Fruit fly (Drosophila melanogaster): ENCODE data around the gene Cluap1.

Cluap1 gene

DNA sequence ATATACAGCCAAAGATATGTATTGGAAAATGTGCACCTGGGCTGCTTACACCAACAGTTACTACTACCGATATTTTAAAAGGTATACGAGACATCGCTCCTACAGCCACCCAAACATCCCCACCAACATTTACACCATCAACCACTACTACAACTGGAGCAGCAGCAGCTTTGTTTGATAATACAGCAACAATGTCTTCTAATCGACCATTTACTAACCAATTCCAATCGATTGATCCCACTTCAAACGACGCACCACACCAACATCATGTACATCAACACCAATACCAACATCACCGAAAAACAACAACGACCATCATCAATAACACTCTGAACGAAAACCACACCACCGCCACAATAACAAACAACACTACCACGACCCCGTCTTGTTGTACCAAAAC is 41.9 kb downstream of the Cluap1 start:
- TF ChIP-seq tj (GFP tag; optimal IDR thresholded peaks at IDR 0.05): no peak
- no peak for TF ChIP-seq Mnt (GFP tag; optimal IDR thresholded peaks at IDR 0.05)
- TF ChIP-seq CG1620 (GFP tag; optimal IDR thresholded peaks at IDR 0.05): no peak
- no peak for TF ChIP-seq CG12768 (GFP tag; optimal IDR thresholded peaks at IDR 0.05)
- TF ChIP-seq CG11617 (GFP tag; optimal IDR thresholded peaks at IDR 0.05): no peak
- no peak for TF ChIP-seq ovo (GFP tag; optimal IDR thresholded peaks at IDR 0.05)
- TF ChIP-seq CG7101 (tag; optimal IDR thresholded peaks at IDR 0.05): no peak
- no peak for TF ChIP-seq Hr96 (GFP tag; optimal IDR thresholded peaks at IDR 0.05)
- TF ChIP-seq cnc (optimal IDR thresholded peaks at IDR 0.05): no peak
- no peak for TF ChIP-seq CG33017 (tag; optimal IDR thresholded peaks at IDR 0.05)
- no peak for TF ChIP-seq pad (GFP tag; optimal IDR thresholded peaks at IDR 0.05)
- TF ChIP-seq bab1 (GFP tag; optimal IDR thresholded peaks at IDR 0.05): no peak

DNA sequence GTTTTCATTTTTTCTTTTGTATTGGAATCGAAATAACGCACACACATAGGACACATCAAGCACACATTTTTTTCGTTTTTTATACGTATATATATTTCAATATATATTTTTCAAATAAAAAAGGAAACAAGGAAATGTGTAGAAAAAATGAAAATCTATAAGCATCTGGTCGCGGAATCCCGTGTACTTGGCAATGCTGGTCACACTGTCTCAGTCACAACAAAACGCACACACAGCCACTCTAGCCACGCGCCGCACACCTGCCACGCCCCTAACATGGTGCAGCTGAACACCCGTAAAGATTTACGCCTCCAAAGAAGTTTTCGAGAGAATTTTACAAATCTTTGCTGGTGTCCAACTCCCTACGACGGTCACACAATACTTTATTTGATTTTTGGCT is 44.6 kb downstream of the Cluap1 start:
- TF ChIP-seq CG12768 (GFP tag; optimal IDR thresholded peaks at IDR 0.05) (no peak), cnc (optimal IDR thresholded peaks at IDR 0.05) (no peak), Crg-1 (GFP tag; optimal IDR thresholded peaks at IDR 0.05) (no peak), Clk (GFP tag; optimal IDR thresholded peaks at IDR 0.05) (no peak), kay (GFP tag; ENCODE audit: borderline replicate concordance) (no peak), CG5204 (GFP tag; optimal IDR thresholded peaks at IDR 0.05) (no peak), ovo (GFP tag; optimal IDR thresholded peaks at IDR 0.05) (no peak), tj (GFP tag; optimal IDR thresholded peaks at IDR 0.05) (no peak), CG7101 (tag; optimal IDR thresholded peaks at IDR 0.05) (no peak), CG14711 (tag; optimal IDR thresholded peaks at IDR 0.05) (no peak), Mnt (GFP tag; optimal IDR thresholded peaks at IDR 0.05) (no peak), CG7045 (GFP tag; optimal IDR thresholded peaks at IDR 0.05) (no peak), cic (GFP tag; optimal IDR thresholded peaks at IDR 0.05) (no peak), pad (GFP tag; optimal IDR thresholded peaks at IDR 0.05) (no peak), Hr96 (GFP tag; optimal IDR thresholded peaks at IDR 0.05) (no peak), toe (GFP tag; optimal IDR thresholded peaks at IDR 0.05) (no peak), CG11617 (GFP tag; optimal IDR thresholded peaks at IDR 0.05) (no peak)

All from whole organism, adult.